Fruit fly (Drosophila melanogaster) S2 (cell line): ENCODE measurements around the gene CG12520.

ENCODE experiments used
- CG8478 ChIP-seq: fragments of >200 bp; optimal IDR thresholded peaks from 2 replicates; lab custom pipeline; 2018
- CTCF ChIP-seq, 2 experiments: fragments of >200 bp; optimal IDR thresholded peaks; 2 replicates each; lab custom pipeline; 2018

CG12520 gene

DNA sequence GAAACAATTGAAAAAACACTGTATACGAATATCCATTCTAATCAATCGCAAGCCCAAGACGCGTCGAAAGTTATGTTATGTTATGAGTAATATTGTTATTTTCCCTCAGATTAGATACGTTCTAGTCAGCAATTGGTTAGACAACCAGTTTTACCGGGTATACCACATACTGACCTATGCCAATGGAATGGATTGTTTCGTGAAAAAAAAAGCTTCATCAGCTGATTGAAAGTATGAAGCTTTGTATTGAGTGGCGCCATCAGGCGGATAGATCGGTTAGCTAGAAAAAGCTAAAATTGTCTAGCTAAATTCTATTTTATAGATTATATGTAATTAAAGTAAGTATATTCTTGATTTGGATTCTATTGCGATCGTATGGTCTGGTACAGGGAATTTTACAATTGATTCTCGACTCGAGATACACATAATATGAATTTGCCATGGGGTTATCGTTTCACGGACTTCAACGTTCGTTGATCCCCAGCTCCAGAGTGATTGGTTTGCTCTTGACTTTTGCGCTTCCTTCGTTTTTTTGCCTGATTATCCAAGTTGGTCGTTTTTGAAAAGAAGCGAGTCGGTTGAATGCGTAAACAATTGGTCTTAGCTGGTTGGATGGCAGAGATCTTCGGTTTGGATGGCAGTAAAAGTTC is at the start of gene CG12520:
CG12520 (minus strand) TSS at position 159 of the 650 bp plus-strand sequence.
- TF ChIP-seq CTCF (optimal IDR thresholded peaks at IDR 0.05; lab: Kevin White, UChicago) (peak in 1 of 2 experiments; percentile 50), CG8478 (lab: Kevin White, UChicago) (no peak)

dm6 chr3L:12949386-12949785 is 46.8 kb upstream of the CG12520 start:
- TF ChIP-seq CG8478 (lab: Kevin White, UChicago) (no peak), CTCF (optimal IDR thresholded peaks at IDR 0.05; lab: Kevin White, UChicago) (peak; percentile 40 to 62)

dm6 chr3L:12915431-12915830 is 12.9 kb upstream of the CG12520 start:
- no peak for TF ChIP-seq CG8478 (lab: Kevin White, UChicago)
- no peak for TF ChIP-seq CTCF (optimal IDR thresholded peaks at IDR 0.05; lab: Kevin White, UChicago)

DNA sequence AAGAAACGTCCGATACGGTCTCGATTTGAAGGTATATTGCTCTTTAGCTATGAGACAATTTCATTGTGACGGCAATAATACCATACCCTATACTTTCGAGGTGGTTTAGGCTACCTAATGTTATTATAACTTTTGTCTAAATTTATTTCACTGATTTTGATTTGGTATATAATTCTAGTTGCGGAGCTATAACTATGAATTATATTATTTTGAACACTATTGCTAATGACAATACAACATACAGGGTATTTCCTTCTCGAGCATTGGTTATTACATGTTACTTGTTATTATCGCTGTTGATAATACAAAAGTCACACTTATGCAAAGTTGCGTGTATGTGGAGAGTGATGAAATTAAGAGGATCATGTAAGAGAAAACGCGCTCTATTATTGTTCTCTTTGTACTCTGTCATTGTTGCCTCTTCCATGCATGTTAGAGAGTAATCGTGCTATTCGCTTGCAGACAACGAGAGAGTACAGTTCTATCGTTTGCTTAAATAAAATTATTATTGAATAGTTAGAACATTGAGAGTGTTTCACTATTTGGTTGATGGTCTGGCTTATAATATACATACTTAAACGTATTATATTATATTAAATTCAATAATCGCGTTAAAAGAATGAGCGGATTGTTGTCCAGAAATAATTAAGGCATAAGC is 11.2 kb upstream of the CG12520 start, which contains the start of gene CG32115:
CG32115 (minus strand) TSS at position 38 of the 658 bp plus-strand sequence.
- TF ChIP-seq CTCF (optimal IDR thresholded peaks at IDR 0.05; lab: Kevin White, UChicago), result no peak
- no peak for TF ChIP-seq CG8478 (lab: Kevin White, UChicago)

dm6 chr3L:12903611-12904010 is 1.1 kb upstream of the CG12520 start, which contains the start of gene CG32117:
TSS of gene CG32117 (minus strand) at chr3L:12903711.
- TF ChIP-seq CTCF (optimal IDR thresholded peaks at IDR 0.05; lab: Kevin White, UChicago) (no peak), CG8478 (lab: Kevin White, UChicago) (no peak)

DNA sequence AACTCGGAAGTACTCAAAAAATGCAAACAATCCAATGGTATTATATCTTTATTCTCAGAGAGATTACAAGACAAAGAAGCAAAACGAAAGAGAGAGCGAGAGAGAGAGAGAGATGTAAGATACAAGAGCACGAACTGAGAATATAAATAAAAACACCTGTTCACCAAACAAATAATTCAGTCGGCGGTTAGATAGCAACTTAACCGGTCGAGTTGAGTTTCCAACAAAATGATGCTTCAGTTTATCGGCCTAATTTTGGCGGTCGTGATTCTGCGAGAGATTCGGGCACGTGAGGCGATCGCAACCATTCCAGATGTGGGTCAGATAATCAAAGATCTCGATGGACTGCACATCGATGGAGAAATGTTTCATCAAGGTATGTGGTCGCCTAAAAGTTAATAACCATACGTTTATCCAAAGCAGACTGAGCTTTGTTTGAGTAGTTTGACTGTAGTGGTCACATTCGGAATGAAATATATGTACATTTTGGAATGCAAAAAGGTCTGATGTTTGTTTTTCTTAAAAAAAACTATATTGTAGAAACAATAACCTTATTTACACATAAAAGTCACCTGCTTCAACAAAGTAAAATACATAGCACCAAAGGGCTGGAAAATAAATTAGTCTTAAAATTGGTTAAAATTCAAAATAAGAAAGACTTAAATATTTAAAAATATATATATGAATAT is 9.9 kb downstream of the CG12520 start, which contains the start of gene CG14118:
CG14118 (plus strand) TSS at position 174 of the 689 bp plus-strand sequence.
- no peak for TF ChIP-seq CG8478 (lab: Kevin White, UChicago)
- no peak for TF ChIP-seq CTCF (optimal IDR thresholded peaks at IDR 0.05; lab: Kevin White, UChicago)

DNA sequence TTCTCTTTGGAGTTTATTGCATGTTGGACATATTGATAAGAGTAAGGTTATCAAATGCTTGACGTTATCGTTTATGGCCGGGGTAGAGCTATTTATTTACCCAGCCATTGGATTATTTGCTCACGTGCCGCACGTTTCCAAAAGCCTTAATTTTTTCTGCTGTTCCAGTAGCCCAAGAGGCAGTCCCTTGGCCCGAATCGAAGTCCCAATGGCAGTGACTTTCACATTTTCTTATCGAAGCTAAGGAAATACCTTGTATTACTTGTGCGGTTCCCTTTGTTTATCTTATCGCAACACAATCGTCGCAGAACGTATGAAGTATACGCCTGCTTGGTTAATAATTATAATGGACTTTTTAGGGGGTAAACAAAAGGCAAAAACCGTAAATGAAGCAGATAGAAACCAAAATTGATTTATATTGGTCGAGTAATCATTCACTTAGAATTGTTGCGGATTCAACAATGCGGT is 13.2 kb downstream of the CG12520 start, which contains the start of gene CG43894:
CG43894 (plus strand) TSS at position 418 of the 468 bp plus-strand sequence.
- TF ChIP-seq CTCF (optimal IDR thresholded peaks at IDR 0.05; lab: Kevin White, UChicago) (no peak), CG8478 (lab: Kevin White, UChicago) (no peak)

dm6 chr3L:12884680-12885079 is 17.9 kb downstream of the CG12520 start, which contains the start of gene CG14120:
TSS of gene CG14120 (plus strand) at chr3L:12885039.
- TF ChIP-seq CG8478 (lab: Kevin White, UChicago), result no peak
- no peak for TF ChIP-seq CTCF (optimal IDR thresholded peaks at IDR 0.05; lab: Kevin White, UChicago)

dm6 chr3L:12874211-12874610 is 28.3 kb downstream of the CG12520 start:
- TF ChIP-seq CG8478 (lab: Kevin White, UChicago), result no peak
- no peak for TF ChIP-seq CTCF (optimal IDR thresholded peaks at IDR 0.05; lab: Kevin White, UChicago)

DNA sequence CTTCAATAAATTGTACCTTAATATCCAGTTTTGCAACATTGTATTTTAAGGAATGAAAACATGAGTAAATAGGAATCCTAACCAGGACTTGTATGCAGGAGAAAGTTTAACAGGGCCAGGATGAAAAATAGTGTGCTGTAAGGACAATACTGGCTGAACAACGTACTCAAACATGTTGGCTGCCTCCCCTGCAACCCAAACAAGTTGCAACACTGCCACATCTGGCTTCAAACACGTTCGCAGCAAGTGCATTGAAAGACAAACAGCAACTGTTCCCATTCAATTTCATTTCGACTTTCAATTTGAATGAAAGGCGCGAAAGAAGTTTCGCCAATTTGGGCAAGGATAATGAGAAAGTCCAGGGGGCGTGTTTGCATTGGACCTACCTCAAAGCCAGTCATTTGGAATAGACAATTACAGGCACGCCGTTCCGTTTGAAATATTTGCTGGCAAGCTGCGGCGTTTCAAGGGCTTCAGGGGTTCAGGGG is 34.5 kb downstream of the CG12520 start:
- TF ChIP-seq CG8478 (lab: Kevin White, UChicago) (no peak), CTCF (optimal IDR thresholded peaks at IDR 0.05; lab: Kevin White, UChicago) (no peak)

- TF ChIP-seq CG8478 (lab: Kevin White, UChicago) (no peak), CTCF (optimal IDR thresholded peaks at IDR 0.05; lab: Kevin White, UChicago) (no peak)
These were observed 38.1 kb downstream of the CG12520 start for dm6 chr3L:12864472-12864871.

dm6 chr3L:12862820-12863219 is 39.7 kb downstream of the CG12520 start, which contains the start of gene CG10943:
TSS of gene CG10943 (minus strand) at chr3L:12862920.
- TF ChIP-seq CTCF (optimal IDR thresholded peaks at IDR 0.05; lab: Kevin White, UChicago), result no peak
- TF ChIP-seq CG8478 (lab: Kevin White, UChicago), result no peak

dm6 chr3L:12861255-12861899 is 41.2 kb downstream of the CG12520 start, which contains the start of gene CG32107:
TSS of gene CG32107 (minus strand) at chr3L:12861305.
- TF ChIP-seq CG8478 (lab: Kevin White, UChicago) (no peak), CTCF (optimal IDR thresholded peaks at IDR 0.05; lab: Kevin White, UChicago) (peak; percentile 78 to 94)
